Fruit fly (Drosophila melanogaster): ENCODE results near the gene Mic26-27.

dm6 chr3R:16113124-16113523 lies 33.5 kb downstream of the Mic26-27 start:
- TF ChIP-seq CG8478 (optimal IDR thresholded peaks at IDR 0.05) = no peak
- TF ChIP-seq CTCF (optimal IDR thresholded peaks at IDR 0.05) = no peak

Measured in S2 (cell line).